Fruit fly (Drosophila melanogaster): ENCODE measurements around the gene spn-D.

The spn-D gene

dm6 chr3R:27152129-27152968 lies 13.2 kb upstream of the spn-D start (continued):
- TF ChIP-seq CG18619 (GFP tag; optimal IDR thresholded peaks at IDR 0.05) (peak; percentile 55), GATAe (GFP tag; conservative IDR thresholded peaks at IDR 0.05) (no peak), CG12155 (GFP tag; optimal IDR thresholded peaks at IDR 0.05) (no peak), cg (GFP tag; optimal IDR thresholded peaks at IDR 0.05) (no peak), Asciz (GFP tag; optimal IDR thresholded peaks at IDR 0.05) (peak; percentile 33), bsh (GFP tag; optimal IDR thresholded peaks at IDR 0.05) (peak in 1 of 2 experiments; percentile 63), Optix (GFP tag; IDR thresholded peaks at IDR 0.05) (no peak), hth (optimal IDR thresholded peaks at IDR 0.05) (no peak), Med (GFP tag) (peak; percentile 91), pan (optimal IDR thresholded peaks at IDR 0.05) (no peak), pan (GFP tag; optimal IDR thresholded peaks at IDR 0.05 in 1 of 2, IDR thresholded peaks at IDR 0.05 in 1 of 2) (peak in 1 of 2 experiments; percentile 13), CG4360 (GFP tag; IDR thresholded peaks at IDR 0.05) (no peak), CG14667 (GFP tag; IDR thresholded peaks at IDR 0.05) (no peak), ac (GFP tag; optimal IDR thresholded peaks at IDR 0.05) (no peak), Antp (GFP tag; optimal IDR thresholded peaks at IDR 0.05) (no peak), CG6272 (GFP tag; IDR thresholded peaks at IDR 0.05) (no peak), bbx (GFP tag; IDR thresholded peaks at IDR 0.05; ENCODE audit: partially characterized antibody) (no peak), Hey (tag; optimal IDR thresholded peaks at IDR 0.05) (no peak), ranshi (GFP tag; IDR thresholded peaks at IDR 0.05) (no peak; the same call in 1 of the 2 replicates), tup (GFP tag; optimal IDR thresholded peaks at IDR 0.05) (no peak), gfzf (GFP tag; optimal IDR thresholded peaks at IDR 0.05) (no peak), ara (GFP tag; IDR thresholded peaks at IDR 0.05) (no peak), sc (optimal IDR thresholded peaks at IDR 0.05) (no peak), sc (GFP tag; optimal IDR thresholded peaks at IDR 0.05) (no peak), scrt (GFP tag; optimal IDR thresholded peaks at IDR 0.05) (no peak), TFAM (GFP tag; optimal IDR thresholded peaks at IDR 0.05) (no peak), ap (GFP tag; IDR thresholded peaks at IDR 0.05) (no peak), CG6654 (GFP tag; optimal IDR thresholded peaks at IDR 0.05) (no peak), CG1647 (GFP tag; optimal IDR thresholded peaks at IDR 0.05) (no peak), CG34224 (GFP tag; IDR thresholded peaks at IDR 0.05; ENCODE audit: partially characterized antibody) (no peak), CG32532 (GFP tag; IDR thresholded peaks at IDR 0.05) (peak; percentile 50), HLH4C (GFP tag; IDR thresholded peaks at IDR 0.05; ENCODE audit: partially characterized antibody) (no peak), CG15011 (GFP tag; optimal IDR thresholded peaks at IDR 0.05) (no peak), Meics (GFP tag; optimal IDR thresholded peaks at IDR 0.05) (peak; percentile 63), CG8765 (GFP tag; IDR thresholded peaks at IDR 0.05) (no peak), Ptx1 (GFP tag; IDR thresholded peaks at IDR 0.05) (peak; percentile 54), Usf (GFP tag; optimal IDR thresholded peaks at IDR 0.05) (peak; percentile 4), D19B (GFP tag; optimal IDR thresholded peaks at IDR 0.05) (no peak), Camta (GFP tag; optimal IDR thresholded peaks at IDR 0.05) (no peak), row (GFP tag; IDR thresholded peaks at IDR 0.05) (peak; percentile 71), CG2875 (GFP tag; optimal IDR thresholded peaks at IDR 0.05) (no peak), Hr51 (GFP tag; optimal IDR thresholded peaks at IDR 0.05) (peak in 1 of 2 experiments; percentile 66), HLH3B (GFP tag; IDR thresholded peaks at IDR 0.05) (peak; percentile 42), CG18764 (GFP tag; optimal IDR thresholded peaks at IDR 0.05) (no peak), CG3726 (GFP tag; IDR thresholded peaks at IDR 0.05) (no peak), pita (GFP tag; optimal IDR thresholded peaks at IDR 0.05) (no peak), p53 (GFP tag; optimal IDR thresholded peaks at IDR 0.05) (no peak), CG1602 (GFP tag; optimal IDR thresholded peaks at IDR 0.05) (no peak), Sin3A (optimal IDR thresholded peaks at IDR 0.05) (no peak), CG11723 (GFP tag; optimal IDR thresholded peaks at IDR 0.05) (no peak), CG2116 (GFP tag; optimal IDR thresholded peaks at IDR 0.05) (no peak)

Measured in whole organism, embryonic.